Worm (Caenorhabditis elegans) whole organism, late embryonic: Measurements from ENCODE around the gene K08E7.4.

Experiments
- K02D7.2 ChIP-seq: sonication (generic microtip); optimal IDR thresholded peaks from 2 replicates; lab custom pipeline; 2017; ENCODE audit warnings: mild to moderate bottlenecking, missing genetic modification characterization, missing compliant biosample characterization
- T23F11.4 ChIP-seq: fragments of 200-800 bp; sonication (Bioruptor generic); optimal IDR thresholded peaks from 2 replicates; lab custom pipeline; 2018; ENCODE audit warnings: mild to moderate bottlenecking, missing genetic modification characterization, missing compliant biosample characterization
- ahr-1 ChIP-seq: sonication (generic microtip); optimal IDR thresholded peaks from 2 replicates; lab custom pipeline; 2016; ENCODE audit warnings: missing genetic modification characterization, missing compliant biosample characterization
- ama-1 ChIP-seq: fragments of 150-350 bp; optimal IDR thresholded peaks from 2 replicates; lab custom pipeline; 2014
- ceh-18 ChIP-seq: sonication (generic microtip); optimal IDR thresholded peaks from 2 replicates; lab custom pipeline; 2016; ENCODE audit warnings: missing genetic modification characterization, missing compliant biosample characterization
- ceh-19 ChIP-seq: fragments of 200-800 bp; sonication (Bioruptor generic); optimal IDR thresholded peaks from 2 replicates; lab custom pipeline; 2018; ENCODE audit warnings: mild to moderate bottlenecking, missing genetic modification characterization, missing compliant biosample characterization
- ceh-24 ChIP-seq: sonication (generic microtip); optimal IDR thresholded peaks from 2 replicates; lab custom pipeline; 2016; ENCODE audit warnings: mild to moderate bottlenecking, missing genetic modification characterization, missing compliant biosample characterization
- ceh-30 ChIP-seq: fragments of 150-350 bp; optimal IDR thresholded peaks from 2 replicates; lab custom pipeline; 2014; ENCODE audit warnings: missing biosample characterization, missing genetic modification characterization
- ceh-31 ChIP-seq: sonication (generic microtip); optimal IDR thresholded peaks from 2 replicates; lab custom pipeline; 2016; ENCODE audit warnings: missing genetic modification characterization, missing compliant biosample characterization
- ceh-34 ChIP-seq: sonication (generic microtip); optimal IDR thresholded peaks from 2 replicates; lab custom pipeline; 2016; ENCODE audit warnings: mild to moderate bottlenecking, missing genetic modification characterization, missing compliant biosample characterization
- ceh-48 ChIP-seq: sonication (generic microtip); optimal IDR thresholded peaks from 2 replicates; lab custom pipeline; 2016; ENCODE audit warnings: missing genetic modification characterization, inconsistent platforms, missing compliant biosample characterization
- ceh-6 ChIP-seq: fragments of 200-800 bp; sonication (Bioruptor generic); optimal IDR thresholded peaks from 2 replicates; lab custom pipeline; 2018; ENCODE audit warnings: mild to moderate bottlenecking, missing genetic modification characterization, missing compliant biosample characterization
- elt-2 ChIP-seq: sonication (generic microtip); optimal IDR thresholded peaks from 2 replicates; lab custom pipeline; 2016; ENCODE audit warnings: missing genetic modification reagents, missing genetic modification characterization, missing compliant biosample characterization
- fkh-10 ChIP-seq: fragments of 150-350 bp; optimal IDR thresholded peaks from 2 replicates; lab custom pipeline; 2014; ENCODE audit warnings: missing biosample characterization, missing genetic modification reagents, missing genetic modification characterization
- fkh-6 ChIP-seq: sonication (generic microtip); optimal IDR thresholded peaks from 2 replicates; lab custom pipeline; 2016; ENCODE audit warnings: missing genetic modification characterization, missing compliant biosample characterization
- gmeb-2 ChIP-seq: sonication (generic microtip); optimal IDR thresholded peaks from 2 replicates; lab custom pipeline; 2016; ENCODE audit warnings: missing genetic modification characterization, inconsistent platforms, missing compliant biosample characterization
- hlh-13 ChIP-seq: fragments of 200-800 bp; sonication (Bioruptor generic); optimal IDR thresholded peaks from 2 replicates; lab custom pipeline; 2018; ENCODE audit warnings: mild to moderate bottlenecking, missing genetic modification characterization, missing compliant biosample characterization
- hlh-15 ChIP-seq: sonication (generic microtip); optimal IDR thresholded peaks from 2 replicates; lab custom pipeline; 2016; ENCODE audit warnings: missing genetic modification characterization, missing compliant biosample characterization
- hlh-30 ChIP-seq: sonication (generic microtip); optimal IDR thresholded peaks from 2 replicates; lab custom pipeline; 2017; ENCODE audit warnings: antibody characterized with exemption, missing genetic modification characterization, missing compliant biosample characterization; ENCODE audit not compliant: insufficient read depth
- madf-2 ChIP-seq: sonication (generic microtip); optimal IDR thresholded peaks from 2 replicates; lab custom pipeline; 2017; ENCODE audit warnings: missing genetic modification characterization, missing compliant biosample characterization
- nhr-11 ChIP-seq: fragments of 150-350 bp; optimal IDR thresholded peaks from 2 replicates; lab custom pipeline; 2014; ENCODE audit warnings: missing biosample characterization, missing genetic modification characterization
- npax-4 ChIP-seq: sonication (generic microtip); optimal IDR thresholded peaks from 2 replicates; lab custom pipeline; 2016; ENCODE audit warnings: missing genetic modification characterization, missing compliant biosample characterization
- pat-9 ChIP-seq: fragments of 200-800 bp; sonication (Bioruptor generic); optimal IDR thresholded peaks from 2 replicates; lab custom pipeline; 2018; ENCODE audit warnings: mild to moderate bottlenecking, missing genetic modification characterization, moderate library complexity, missing compliant biosample characterization
- pha-4 ChIP-seq: fragments of 150-350 bp; optimal IDR thresholded peaks from 2 replicates; lab custom pipeline; 2018; ENCODE audit warnings: missing biosample characterization, missing genetic modification reagents, missing genetic modification characterization
- pqm-1 ChIP-seq: sonication (generic microtip); optimal IDR thresholded peaks from 2 replicates; lab custom pipeline; 2016; ENCODE audit warnings: missing genetic modification characterization, missing compliant biosample characterization
- pros-1 ChIP-seq: fragments of 150-350 bp; optimal IDR thresholded peaks from 2 replicates; lab custom pipeline; 2014; ENCODE audit warnings: missing biosample characterization, missing genetic modification reagents, missing genetic modification characterization
- ref-2 ChIP-seq: sonication (generic microtip); optimal IDR thresholded peaks from 2 replicates; lab custom pipeline; 2016; ENCODE audit warnings: missing genetic modification characterization, missing compliant biosample characterization
- sdc-2 ChIP-seq: sonication (generic microtip); optimal IDR thresholded peaks from 2 replicates; lab custom pipeline; 2016; ENCODE audit warnings: missing genotype, missing genetic modification characterization, missing compliant biosample characterization
- sox-4 ChIP-seq: sonication (generic microtip); optimal IDR thresholded peaks from 2 replicates; lab custom pipeline; 2017; ENCODE audit warnings: mild to moderate bottlenecking, missing genetic modification characterization, inconsistent platforms, missing compliant biosample characterization
- tbx-7 ChIP-seq: sonication (generic microtip); optimal IDR thresholded peaks from 2 replicates; lab custom pipeline; 2016; ENCODE audit warnings: missing genotype, missing genetic modification characterization, missing compliant biosample characterization
- unc-42 ChIP-seq: sonication (generic microtip); optimal IDR thresholded peaks from 2 replicates; lab custom pipeline; 2016; ENCODE audit warnings: missing genotype, missing genetic modification characterization, missing compliant biosample characterization
- unc-86 ChIP-seq: sonication (generic microtip); optimal IDR thresholded peaks from 2 replicates; lab custom pipeline; 2016; ENCODE audit warnings: missing genetic modification characterization, missing compliant biosample characterization

The K08E7.4 gene

DNA sequence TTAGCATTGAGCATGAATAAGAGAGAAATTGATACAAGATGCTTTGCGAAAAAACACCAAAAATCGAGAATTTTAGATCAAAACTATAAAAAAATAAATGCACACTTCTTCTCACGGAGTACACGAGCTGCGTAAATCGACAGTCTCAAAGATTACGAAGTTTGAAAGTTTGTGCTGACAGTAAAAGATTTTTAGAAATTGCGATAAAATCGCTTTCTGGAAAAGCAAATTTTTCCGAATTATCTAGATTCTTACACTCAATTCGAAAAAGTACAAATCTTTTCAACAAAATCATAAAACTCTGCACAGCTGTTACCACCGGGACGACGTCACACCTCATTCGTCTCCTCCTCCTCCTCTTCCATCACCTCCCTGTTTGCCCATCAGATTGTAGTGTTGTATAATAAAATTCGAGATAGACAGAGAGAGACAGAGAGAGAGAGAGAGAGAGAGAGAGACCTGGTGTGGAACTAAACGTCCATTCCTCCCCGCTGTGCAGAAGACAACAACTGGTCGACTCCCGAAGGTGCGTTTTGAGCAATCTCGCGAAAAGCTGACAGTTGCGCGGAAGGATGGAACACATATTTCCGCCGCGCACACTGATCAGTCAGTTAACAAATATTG, 44.3 kb upstream of the K08E7.4 start (continued):
- TF ChIP-seq fkh-6 (tag; lab: Kevin White, UChicago) (peak; percentile 24), ama-1 (lab: Kevin White, UChicago) (no peak), ceh-18 (tag; lab: Kevin White, UChicago) (peak; percentile 15), T23F11.4 (GFP tag; lab: Kevin White, UChicago) (no peak)

DNA sequence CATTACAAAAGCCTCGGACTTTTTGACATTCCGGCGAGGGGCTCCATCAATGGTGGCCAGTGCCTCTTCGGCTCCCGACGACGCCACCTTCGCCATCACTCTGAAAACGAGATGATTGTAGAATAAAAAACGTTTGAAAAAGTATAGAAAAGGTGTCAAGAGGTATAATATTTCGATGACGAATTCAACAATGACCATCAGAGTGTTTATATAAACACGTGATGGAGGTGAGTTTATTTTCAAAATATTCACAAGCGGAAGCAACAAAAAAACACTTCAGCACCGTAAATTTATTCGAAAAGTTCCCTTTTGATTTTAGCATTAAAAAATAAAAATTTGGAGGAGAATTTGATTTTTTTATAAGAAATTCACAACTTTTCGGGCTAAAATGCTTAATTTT, 43.7 kb upstream of the K08E7.4 start, which contains the start of gene efa-6:
TSS of gene efa-6 (minus strand) at position 101 of the 400 bp plus-strand sequence.
- TF ChIP-seq hlh-30 (tag; lab: Kevin White, UChicago) (no peak), ceh-6 (GFP tag; lab: Kevin White, UChicago) (no peak), pha-4 (no peak), nhr-11 (tag; lab: Kevin White, UChicago) (no peak), elt-2 (no peak), ceh-48 (tag; lab: Kevin White, UChicago) (no peak), hlh-13 (no peak), ref-2 (no peak), pqm-1 (tag; lab: Kevin White, UChicago) (no peak), hlh-15 (tag; lab: Kevin White, UChicago) (no peak), ama-1 (lab: Kevin White, UChicago) (no peak), tbx-7 (tag; lab: Kevin White, UChicago) (no peak), unc-42 (tag; lab: Kevin White, UChicago) (no peak), ahr-1 (tag; lab: Kevin White, UChicago) (no peak), pros-1 (tag; lab: Kevin White, UChicago) (no peak), unc-86 (tag; lab: Kevin White, UChicago) (no peak)

DNA sequence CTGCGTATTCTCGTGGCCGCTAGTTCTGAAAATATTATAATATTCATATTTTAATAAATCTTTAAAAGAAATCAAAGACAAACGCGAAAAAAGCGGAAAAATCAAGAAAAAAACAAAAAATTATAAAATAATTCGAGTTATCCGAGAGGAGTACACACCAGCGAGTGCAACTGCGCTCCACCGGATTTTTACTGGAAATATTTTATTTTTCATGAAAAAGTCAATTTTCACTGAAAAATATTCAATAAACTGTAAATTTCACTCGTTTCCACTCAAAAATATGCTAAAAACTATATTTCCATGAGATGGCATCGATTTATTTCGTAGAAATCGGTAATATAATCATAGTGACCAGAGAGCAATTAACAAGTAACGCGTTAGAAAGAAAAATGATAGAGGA, 34.5 kb upstream of the K08E7.4 start, which contains the start of gene Y55D9A.2:
TSS of gene Y55D9A.2 (minus strand) at position 31 of the 400 bp plus-strand sequence.
- TF ChIP-seq sdc-2 (no peak), ceh-30 (tag; lab: Kevin White, UChicago) (no peak), ceh-24 (no peak), hlh-15 (tag; lab: Kevin White, UChicago) (no peak), ceh-31 (tag; lab: Kevin White, UChicago) (no peak), sox-4 (no peak), pqm-1 (tag; lab: Kevin White, UChicago) (no peak), unc-86 (tag; lab: Kevin White, UChicago) (no peak), hlh-30 (tag; lab: Kevin White, UChicago) (no peak), elt-2 (no peak), pros-1 (tag; lab: Kevin White, UChicago) (no peak)

DNA sequence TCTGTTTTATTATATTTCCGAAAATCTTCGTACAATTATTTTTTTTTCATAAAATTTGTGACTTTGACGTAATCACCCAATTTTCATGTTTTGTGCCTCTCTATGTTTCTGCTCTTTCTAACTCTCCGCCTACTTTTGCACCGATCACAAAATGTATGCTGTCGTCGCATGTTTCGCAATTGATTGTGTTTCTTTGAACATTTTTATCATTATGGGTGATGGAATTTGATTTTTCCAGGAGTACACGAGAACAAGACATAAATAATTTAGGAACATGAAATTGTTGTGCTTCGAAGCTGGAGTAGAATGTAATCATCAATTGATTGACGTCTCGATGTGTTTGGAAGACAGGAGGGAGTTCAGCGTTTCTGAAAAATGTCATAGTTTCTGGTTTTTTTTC, 30.0 kb upstream of the K08E7.4 start:
- TF ChIP-seq pha-4 (no peak), npax-4 (tag; lab: Kevin White, UChicago) (no peak), K02D7.2 (tag; lab: Kevin White, UChicago) (no peak), hlh-13 (no peak), ama-1 (lab: Kevin White, UChicago) (no peak), ceh-31 (tag; lab: Kevin White, UChicago) (no peak), gmeb-2 (tag; lab: Kevin White, UChicago) (no peak), ahr-1 (tag; lab: Kevin White, UChicago) (no peak), fkh-10 (GFP tag; lab: Kevin White, UChicago) (no peak), ceh-34 (tag; lab: Kevin White, UChicago) (no peak), madf-2 (tag; lab: Kevin White, UChicago) (no peak), ceh-19 (GFP tag; lab: Kevin White, UChicago) (no peak), ceh-30 (tag; lab: Kevin White, UChicago) (no peak), unc-86 (tag; lab: Kevin White, UChicago) (no peak)

DNA sequence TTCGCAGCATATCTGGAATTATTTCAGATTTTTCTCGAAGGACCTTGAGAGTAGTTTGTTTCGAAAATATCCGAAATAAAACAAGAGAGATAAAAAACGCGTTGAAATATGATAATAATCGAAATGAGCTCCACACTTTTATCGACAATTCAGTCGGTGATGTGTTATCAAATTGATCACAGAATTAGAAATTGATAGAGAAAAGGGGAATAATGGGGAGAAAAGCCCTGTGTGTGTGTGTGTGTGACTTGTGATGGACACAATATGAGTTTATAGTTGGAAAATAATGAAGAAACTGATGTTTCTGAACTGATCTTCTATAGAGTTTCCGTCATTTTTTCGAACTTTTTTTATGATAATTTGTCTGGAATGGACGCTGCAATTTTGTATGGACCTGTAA, 28.2 kb upstream of the K08E7.4 start, which contains the start of gene pgp-1:
TSS of gene pgp-1 (minus strand) at position 12 of the 400 bp plus-strand sequence.
- TF ChIP-seq pat-9 (no peak), elt-2 (peak; percentile 60)
